Worm (Caenorhabditis elegans): Measurements from ENCODE around the gene C08F11.17.
A peak's percentile ranks its signal among the peaks of the same experiment; 100 is the strongest.

The C08F11.17 gene

DNA sequence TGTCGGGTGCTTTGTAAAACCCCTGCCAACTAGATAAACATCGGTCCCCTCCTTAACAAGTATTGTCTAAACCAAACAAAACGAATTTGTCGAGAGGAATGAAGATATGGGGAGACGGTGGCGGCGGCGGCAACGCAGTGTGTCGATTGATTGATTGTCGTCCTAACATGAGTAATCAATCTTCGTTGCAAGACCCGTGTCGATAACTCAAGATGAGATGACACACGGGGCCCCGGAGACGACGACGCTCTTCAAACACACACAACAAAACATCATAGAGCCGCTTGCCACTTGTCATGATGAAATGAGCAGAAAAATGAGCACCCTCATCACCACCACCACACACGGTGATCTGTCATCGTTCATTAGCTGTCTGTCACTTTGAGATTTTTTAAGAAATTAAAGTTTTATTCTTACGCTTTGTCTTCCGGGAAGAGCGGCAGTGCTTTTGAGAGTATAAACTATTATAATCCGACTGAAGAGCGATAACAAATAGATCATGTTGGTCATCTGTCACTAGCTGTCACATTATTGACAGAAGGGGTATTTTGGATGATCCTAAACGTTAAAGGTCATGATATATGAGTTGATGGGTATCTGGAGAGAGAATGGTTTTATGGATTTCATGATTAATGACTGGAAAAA lies 45.7 kb upstream of the C08F11.17 start:
- TF ChIP-seq irx-1 (tag; optimal IDR thresholded peaks at IDR 0.05) (peak; percentile 78), nhr-85 (tag) (peak; percentile 83), snu-23 (GFP tag; optimal IDR thresholded peaks at IDR 0.05) (peak; percentile 52), lir-3 (tag; optimal IDR thresholded peaks at IDR 0.05; ENCODE audit: poor library complexity) (no peak), ztf-11 (tag; optimal IDR thresholded peaks at IDR 0.05) (peak in 1 of 2 experiments; percentile 82), ceh-90 (tag; optimal IDR thresholded peaks at IDR 0.05) (no peak), tbx-2 (tag; optimal IDR thresholded peaks at IDR 0.05) (peak; percentile 85), lsy-2 (tag; optimal IDR thresholded peaks at IDR 0.05) (peak; percentile 46 to 47), lin-13 (GFP tag; optimal IDR thresholded peaks at IDR 0.05) (no peak), fkh-8 (tag; optimal IDR thresholded peaks at IDR 0.05) (no peak), nhr-71 (tag; optimal IDR thresholded peaks at IDR 0.05) (peak; percentile 83), dpl-1 (GFP tag; optimal IDR thresholded peaks at IDR 0.05) (no peak), nhr-20 (tag; optimal IDR thresholded peaks at IDR 0.05) (peak; percentile 47), vab-15 (tag; optimal IDR thresholded peaks at IDR 0.05) (peak; percentile 43), dsc-1 (tag; optimal IDR thresholded peaks at IDR 0.05) (peak; percentile 5), rnt-1 (tag; optimal IDR thresholded peaks at IDR 0.05) (peak; percentile 95), mep-1 (tag; optimal IDR thresholded peaks at IDR 0.05) (no peak), lin-39 (tag; optimal IDR thresholded peaks at IDR 0.05) (peak; percentile 98), nhr-28 (tag; optimal IDR thresholded peaks at IDR 0.05) (no peak), efl-3 (GFP tag; optimal IDR thresholded peaks at IDR 0.05) (peak; percentile 42), blmp-1 (tag; optimal IDR thresholded peaks at IDR 0.05) (peak; percentile 10), lin-14 (GFP tag; optimal IDR thresholded peaks at IDR 0.05) (peak; percentile 89), nhr-19 (GFP tag; conservative IDR thresholded peaks at IDR 0.05) (peak; percentile 61), mab-9 (GFP tag; IDR thresholded peaks at IDR 0.05) (peak; percentile 74), elt-2 (tag; optimal IDR thresholded peaks at IDR 0.05) (no peak), mdl-1 (tag; optimal IDR thresholded peaks at IDR 0.05) (peak in 1 of 2 experiments; percentile 37), nhr-47 (tag; optimal IDR thresholded peaks at IDR 0.05) (peak; percentile 25), unc-62 (GFP tag; optimal IDR thresholded peaks at IDR 0.05) (peak; percentile 94), C04F5.9 (tag; optimal IDR thresholded peaks at IDR 0.05) (no peak), jun-1 (tag; optimal IDR thresholded peaks at IDR 0.05) (no peak), unc-98 (GFP tag; IDR thresholded peaks at IDR 0.05) (no peak)

DNA sequence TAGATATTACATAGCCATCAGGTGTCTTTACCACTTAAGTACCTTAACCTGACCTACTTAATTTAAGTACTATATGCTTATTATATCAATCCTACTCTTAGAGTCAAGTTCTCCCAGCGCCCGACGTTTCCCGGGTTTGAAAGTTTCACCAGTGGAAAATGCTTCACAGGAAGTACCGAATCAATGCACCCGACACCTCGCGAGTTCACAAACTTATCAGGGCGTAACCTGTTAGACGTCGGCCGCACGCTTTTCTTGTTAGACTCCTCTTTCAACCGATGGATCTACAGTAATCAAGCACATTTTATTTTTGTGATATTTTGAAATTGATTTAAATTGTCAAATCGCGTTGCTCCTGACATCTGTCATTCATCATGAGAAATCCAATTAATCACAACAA lies 45.2 kb upstream of the C08F11.17 start:
- TF ChIP-seq snpc-4 (tag; optimal IDR thresholded peaks at IDR 0.05) = peak; percentile 55
- TF ChIP-seq isw-1 (GFP tag; IDR thresholded peaks at IDR 0.05) = no peak

DNA sequence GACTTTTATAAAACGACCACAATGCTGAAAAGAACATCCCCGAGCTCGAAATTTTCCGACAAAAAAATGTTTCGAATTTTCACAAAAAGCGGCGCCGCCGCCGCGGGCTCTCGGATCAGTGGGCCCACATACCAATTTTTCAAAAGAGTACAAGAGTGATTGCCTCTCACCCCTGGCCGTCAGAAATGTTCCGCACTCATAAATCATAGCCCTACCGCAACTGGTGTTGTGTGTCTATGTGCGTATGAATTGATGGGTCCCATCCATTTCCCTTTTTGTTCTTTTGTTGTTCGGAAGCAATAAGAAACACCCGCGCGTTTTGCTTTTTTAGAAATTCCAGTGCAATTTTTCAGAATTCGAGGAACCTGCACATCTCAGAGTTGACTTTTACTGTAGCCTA lies 44.5 kb upstream of the C08F11.17 start:
- TF ChIP-seq lin-39 (tag; optimal IDR thresholded peaks at IDR 0.05) (peak; percentile 51), lin-14 (GFP tag; optimal IDR thresholded peaks at IDR 0.05) (peak; percentile 31), zag-1 (tag; optimal IDR thresholded peaks at IDR 0.05) (no peak), lsy-2 (tag; optimal IDR thresholded peaks at IDR 0.05) (no peak), nhr-237 (tag; optimal IDR thresholded peaks at IDR 0.05) (no peak), mab-9 (GFP tag; IDR thresholded peaks at IDR 0.05) (peak; percentile 79), sptf-1 (tag; optimal IDR thresholded peaks at IDR 0.05) (no peak)

DNA sequence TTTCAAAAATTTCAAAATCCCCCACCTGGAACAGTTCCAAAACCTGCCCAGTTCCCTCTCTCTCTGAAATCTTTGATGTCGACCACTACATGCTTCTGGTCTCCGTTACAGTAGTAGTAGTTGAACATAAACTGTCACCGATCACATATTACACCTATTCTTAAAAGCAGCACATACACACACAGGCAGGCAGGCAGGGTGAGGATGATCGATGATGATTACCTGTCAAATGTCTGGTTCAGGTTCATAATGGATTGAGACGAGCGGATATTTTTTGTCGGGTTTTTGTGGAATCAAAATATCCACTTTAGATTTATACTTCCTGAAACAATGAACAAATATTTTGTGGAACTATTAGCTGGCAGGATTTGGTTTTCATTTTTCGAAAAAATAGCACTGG lies 43.8 kb upstream of the C08F11.17 start:
- TF ChIP-seq alr-1 (tag; optimal IDR thresholded peaks at IDR 0.05; ENCODE audit: borderline replicate concordance) (no peak), nhr-12 (tag; optimal IDR thresholded peaks at IDR 0.05) (no peak), tbx-2 (tag; optimal IDR thresholded peaks at IDR 0.05) (peak; percentile 14)
